Fruit fly (Drosophila melanogaster) whole organism, adult: ENCODE results near the gene CG7058.

Experiments
- CG11617 ChIP-seq: fragments of 200-800 bp; sonication (Bioruptor generic); optimal IDR thresholded peaks from 2 replicates; lab custom pipeline; 2017; ENCODE audit warnings: mild to moderate bottlenecking, missing biosample characterization, missing genetic modification reagents, missing genetic modification characterization
- CG12768 ChIP-seq: fragments of 200-800 bp; sonication (Bioruptor generic); optimal IDR thresholded peaks from 2 replicates; lab custom pipeline; 2017; ENCODE audit warnings: missing biosample characterization, missing genetic modification characterization, mild to moderate bottlenecking, moderate library complexity, missing genetic modification reagents
- CG14711 ChIP-seq: fragments of 200-800 bp; sonication (Bioruptor generic); optimal IDR thresholded peaks from 2 replicates; lab custom pipeline; 2018; ENCODE audit warnings: missing biosample characterization, mild to moderate bottlenecking, missing genetic modification characterization, moderate library complexity
- CG1620 ChIP-seq: fragments of 200-800 bp; sonication (Bioruptor generic); optimal IDR thresholded peaks from 2 replicates; lab custom pipeline; 2016; ENCODE audit warnings: missing biosample characterization, missing genetic modification characterization
- CG33017 ChIP-seq: fragments of 200-800 bp; sonication (Bioruptor generic); optimal IDR thresholded peaks from 2 replicates; lab custom pipeline; 2018; ENCODE audit warnings: missing biosample characterization, mild to moderate bottlenecking, missing genetic modification characterization, moderate library complexity
- CG5204 ChIP-seq: fragments of 200-800 bp; sonication (Bioruptor generic); optimal IDR thresholded peaks from 2 replicates; lab custom pipeline; 2016; ENCODE audit warnings: missing biosample characterization, missing genetic modification characterization
- Clk ChIP-seq: fragments of 200-800 bp; sonication (Bioruptor generic); optimal IDR thresholded peaks from 2 replicates; lab custom pipeline; 2017; ENCODE audit warnings: missing biosample characterization, missing genetic modification characterization
- Crg-1 ChIP-seq: fragments of 200-800 bp; sonication (Bioruptor generic); optimal IDR thresholded peaks from 2 replicates; lab custom pipeline; 2016; ENCODE audit warnings: missing biosample characterization, missing genetic modification characterization
- Hr96 ChIP-seq: fragments of 200-800 bp; sonication (Bioruptor generic); optimal IDR thresholded peaks from 2 replicates; lab custom pipeline; 2016; ENCODE audit warnings: missing biosample characterization, missing genetic modification characterization
- Mnt ChIP-seq: fragments of 200-800 bp; sonication (Bioruptor generic); optimal IDR thresholded peaks from 2 replicates; lab custom pipeline; 2016; ENCODE audit warnings: missing biosample characterization, mild to moderate bottlenecking, missing genetic modification characterization
- kay ChIP-seq: fragments of 200-800 bp; sonication (Bioruptor generic); peaks from one replicate; lab custom pipeline; 2016; ENCODE audit warnings: missing biosample characterization, missing genetic modification characterization, borderline replicate concordance
- toe ChIP-seq: fragments of 200-800 bp; sonication (Bioruptor generic); optimal IDR thresholded peaks from 2 replicates; lab custom pipeline; 2016; ENCODE audit warnings: missing biosample characterization, missing genetic modification characterization

- TF ChIP-seq Crg-1: no peak
- TF ChIP-seq CG5204: no peak
- TF ChIP-seq kay (GFP tag; lab: Kevin White, UChicago): no peak
- no peak for TF ChIP-seq Hr96
- no peak for TF ChIP-seq toe
- no peak for TF ChIP-seq CG1620
- TF ChIP-seq CG14711: peak; percentile 44
- TF ChIP-seq Mnt (GFP tag; lab: Kevin White, UChicago): no peak
- no peak for TF ChIP-seq CG33017 (tag; lab: Kevin White, UChicago)
- TF ChIP-seq CG12768 (GFP tag; lab: Kevin White, UChicago): no peak
- no peak for TF ChIP-seq CG11617
- no peak for TF ChIP-seq Clk (GFP tag; lab: Kevin White, UChicago)
Observed at dm6 chrX:18834399-18834798, 27.9 kb downstream of the CG7058 start.
